Fruit fly (Drosophila melanogaster) whole organism, wandering third instar larva: ENCODE data around the gene CG33341.

Source experiments
- foxo ChIP-seq, 2 experiments: fragments of 200-800 bp; sonication (Bioruptor generic); optimal IDR thresholded peaks; 2 replicates in 1 of 2; 3 replicates in 1 of 2; lab custom pipeline; 2016 to 2017; ENCODE audit warnings: missing biosample characterization in 2 of 2, missing genetic modification characterization in 2 of 2
- fru ChIP-seq: fragments of 200-800 bp; sonication (Bioruptor generic); optimal IDR thresholded peaks from 3 replicates; lab custom pipeline; 2016; ENCODE audit warnings: missing biosample characterization, mild to moderate bottlenecking, missing genetic modification characterization
- h ChIP-seq: fragments of 200-800 bp; sonication (Bioruptor generic); optimal IDR thresholded peaks from 3 replicates; lab custom pipeline; 2016; ENCODE audit warnings: missing biosample characterization, mild to moderate bottlenecking, missing genetic modification characterization

DNA sequence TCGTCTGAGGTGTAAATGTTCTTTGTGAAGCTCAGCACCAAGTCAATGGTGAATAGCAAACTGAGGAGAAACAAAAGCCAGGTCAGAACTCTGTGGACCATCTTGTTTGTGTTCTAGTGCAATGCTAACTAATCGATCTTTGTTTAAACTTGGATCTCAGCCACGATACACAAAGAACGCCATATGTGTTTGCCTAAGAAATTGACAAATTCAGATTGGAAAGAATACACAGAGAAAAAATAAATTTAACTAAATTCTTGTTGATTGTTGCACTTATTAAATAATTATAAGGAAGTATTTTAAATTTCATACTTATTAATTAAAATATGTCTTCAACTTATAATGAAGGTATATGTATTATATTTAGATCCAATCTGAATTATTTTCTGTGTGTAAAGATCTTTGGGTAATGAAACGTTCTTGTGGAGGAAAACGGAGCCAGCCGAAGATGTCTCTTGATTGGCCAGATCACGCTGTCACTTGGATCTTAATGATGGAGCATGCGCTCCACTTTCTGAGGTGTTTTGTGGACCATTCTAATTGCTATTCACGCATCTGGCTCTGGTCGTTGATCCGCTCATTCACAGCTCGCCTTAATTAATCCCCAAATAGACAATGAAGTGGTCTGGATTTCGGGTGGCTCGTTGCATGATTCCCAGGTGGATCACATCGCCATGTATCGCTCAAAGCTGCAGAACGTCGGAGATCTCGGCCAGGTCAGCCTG is 3.1 kb upstream of the CG33341 start, which contains the start of the genes CG17784 and CG13613:
- TF ChIP-seq h (no peak), fru (GFP tag; lab: Kevin White, UChicago) (no peak), foxo (GFP tag; optimal IDR thresholded peaks at IDR 0.05; lab: Kevin White, UChicago) (no peak)
